Fruit fly (Drosophila melanogaster): ENCODE results near the gene CG1750.

Gene CG1750

DNA sequence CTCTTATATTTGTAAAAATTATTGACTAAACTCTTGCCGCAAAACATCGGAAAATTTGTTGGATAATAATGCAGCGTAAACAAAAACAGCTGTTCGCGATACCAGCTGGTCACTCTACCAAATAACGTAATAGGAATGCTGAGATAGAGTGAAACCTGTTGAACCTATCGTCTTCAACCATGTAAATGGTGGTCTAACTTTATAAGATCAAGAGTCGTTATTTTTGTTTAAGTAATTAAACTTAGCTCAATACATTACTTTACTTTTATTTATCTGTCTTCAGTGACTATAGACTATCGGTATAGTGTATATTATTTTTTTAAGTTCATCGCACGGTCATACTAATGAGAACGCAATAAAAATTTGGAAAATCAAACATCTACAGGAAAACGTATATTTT is at the start of gene CG1750, which contains the start of gene spn-F:
CG1750 (minus strand) TSS at position 93 of the 400 bp plus-strand sequence.
spn-F (plus strand) TSS at position 320 of the 400 bp plus-strand sequence.
- TF ChIP-seq rn (GFP tag; IDR thresholded peaks at IDR 0.05) (no peak), CG10348 (GFP tag; IDR thresholded peaks at IDR 0.05) (no peak), Pif1B (GFP tag; optimal IDR thresholded peaks at IDR 0.05) (no peak), CG14655 (GFP tag; optimal IDR thresholded peaks at IDR 0.05) (no peak), CG9948 (tag; optimal IDR thresholded peaks at IDR 0.05) (no peak), CG12605 (GFP tag; IDR thresholded peaks at IDR 0.05) (no peak), EcR (GFP tag; optimal IDR thresholded peaks at IDR 0.05) (no peak), gl (tag; optimal IDR thresholded peaks at IDR 0.05) (no peak), CG8159 (tag; optimal IDR thresholded peaks at IDR 0.05) (no peak), D1 (tag; optimal IDR thresholded peaks at IDR 0.05) (no peak), CG4496 (GFP tag; IDR thresholded peaks at IDR 0.05) (no peak), Ets98B (GFP tag; IDR thresholded peaks at IDR 0.05) (no peak), Snoo (tag; optimal IDR thresholded peaks at IDR 0.05) (no peak), CG8301 (tag; optimal IDR thresholded peaks at IDR 0.05) (no peak), CG34367 (tag; optimal IDR thresholded peaks at IDR 0.05) (no peak), Pif1A (GFP tag; optimal IDR thresholded peaks at IDR 0.05) (no peak), CG13204 (GFP tag; optimal IDR thresholded peaks at IDR 0.05) (no peak), CG15710 (tag; optimal IDR thresholded peaks at IDR 0.05) (no peak), CG17806 (tag; optimal IDR thresholded peaks at IDR 0.05) (no peak)

DNA sequence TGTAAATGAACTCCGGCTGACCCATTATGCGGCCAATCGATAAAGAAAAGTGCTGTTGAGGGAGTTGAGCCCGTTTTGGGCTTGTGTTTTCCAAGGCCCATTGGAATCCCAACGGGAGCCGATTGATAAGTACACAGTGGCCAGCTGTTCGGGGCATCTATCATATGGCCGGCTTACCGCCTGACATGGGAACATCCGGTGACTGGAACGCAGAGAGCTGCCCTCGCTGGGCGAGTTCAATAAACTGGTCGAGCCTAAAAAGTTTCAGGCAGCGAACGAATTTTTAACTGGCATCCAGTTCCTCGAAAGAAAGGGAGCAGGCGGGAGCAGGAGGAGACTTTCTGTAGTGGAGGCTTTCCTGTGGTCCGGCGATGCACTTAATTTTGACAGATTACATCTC is 46.8 kb upstream of the CG1750 start:
- no peak for TF ChIP-seq D1 (tag; optimal IDR thresholded peaks at IDR 0.05)
- no peak for TF ChIP-seq CG8159 (tag; optimal IDR thresholded peaks at IDR 0.05)
- peak; percentile 52 for TF ChIP-seq EcR (GFP tag; optimal IDR thresholded peaks at IDR 0.05)
- no peak for TF ChIP-seq CG14655 (GFP tag; optimal IDR thresholded peaks at IDR 0.05)
- TF ChIP-seq CG4496 (GFP tag; IDR thresholded peaks at IDR 0.05): no peak

DNA sequence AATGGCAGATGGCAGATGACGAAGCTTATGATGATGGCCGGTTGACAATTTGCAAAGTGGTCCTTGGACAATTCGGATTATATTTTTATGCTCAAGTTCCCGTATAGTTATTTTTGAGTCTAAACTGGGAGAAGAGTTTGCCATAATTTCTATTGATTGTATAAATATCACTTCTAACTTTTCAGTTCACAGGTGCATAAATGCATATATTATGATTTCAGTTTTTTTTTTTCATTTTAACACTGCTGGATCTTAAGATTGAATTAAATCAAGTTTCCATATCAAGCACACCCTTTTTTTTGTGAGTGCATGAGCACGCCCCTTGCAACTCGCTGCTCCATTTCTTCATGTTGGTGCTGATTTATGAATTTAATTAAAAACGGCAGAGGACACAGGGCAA is 42.3 kb upstream of the CG1750 start:
- TF ChIP-seq CG9948 (tag; optimal IDR thresholded peaks at IDR 0.05): peak; percentile 23
- TF ChIP-seq gl (tag; optimal IDR thresholded peaks at IDR 0.05): no peak
- TF ChIP-seq Ets98B (GFP tag; IDR thresholded peaks at IDR 0.05): no peak
- peak; percentile 1 for TF ChIP-seq CG14655 (GFP tag; optimal IDR thresholded peaks at IDR 0.05)
- TF ChIP-seq rn (GFP tag; IDR thresholded peaks at IDR 0.05): no peak
- TF ChIP-seq CG12605 (GFP tag; IDR thresholded peaks at IDR 0.05): no peak
- no peak for TF ChIP-seq CG15710 (tag; optimal IDR thresholded peaks at IDR 0.05)
- peak; percentile 0 for TF ChIP-seq CG8159 (tag; optimal IDR thresholded peaks at IDR 0.05)
- TF ChIP-seq Snoo (tag; optimal IDR thresholded peaks at IDR 0.05): peak; percentile 25
- TF ChIP-seq CG17806 (tag; optimal IDR thresholded peaks at IDR 0.05): peak; percentile 4

DNA sequence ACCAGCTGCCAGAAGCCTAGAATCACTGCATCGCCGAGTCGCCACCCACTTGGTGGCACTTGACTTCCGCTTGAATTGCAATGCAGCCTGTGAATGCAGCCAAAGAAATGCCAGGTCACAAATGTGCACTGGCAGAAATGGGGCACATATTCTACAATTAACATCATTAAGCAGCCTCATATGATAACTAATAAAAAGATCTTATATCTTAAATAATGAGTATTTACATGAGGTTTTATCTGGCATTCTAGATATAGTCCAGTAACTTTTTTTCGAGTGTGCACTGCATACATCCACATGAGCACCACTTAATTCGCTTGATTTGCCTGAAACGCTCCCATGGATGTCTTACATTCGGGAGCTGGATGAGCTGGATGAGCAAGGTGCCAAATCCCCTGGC is 41.0 kb upstream of the CG1750 start:
- TF ChIP-seq rn (GFP tag; IDR thresholded peaks at IDR 0.05) (peak; percentile 48; the same call in 1 of the 2 replicates), CG8301 (tag; optimal IDR thresholded peaks at IDR 0.05) (peak; percentile 62), CG34367 (tag; optimal IDR thresholded peaks at IDR 0.05) (peak; percentile 30), CG14655 (GFP tag; optimal IDR thresholded peaks at IDR 0.05) (peak; percentile 66), Pif1B (GFP tag; optimal IDR thresholded peaks at IDR 0.05) (peak; percentile 10), CG8159 (tag; optimal IDR thresholded peaks at IDR 0.05) (peak; percentile 63), fd96Ca (GFP tag; IDR thresholded peaks at IDR 0.05) (peak; percentile 68; the same call in 2 of the 3 replicates), CG9948 (tag; optimal IDR thresholded peaks at IDR 0.05) (peak; percentile 57), CG32121 (GFP tag; IDR thresholded peaks at IDR 0.05) (peak; percentile 29; the same call in 1 of the 2 replicates), CG12605 (GFP tag; IDR thresholded peaks at IDR 0.05) (peak; percentile 36; the same call in 1 of the 2 replicates), CG10348 (GFP tag; IDR thresholded peaks at IDR 0.05) (no peak), CG15710 (tag; optimal IDR thresholded peaks at IDR 0.05) (peak; percentile 55), Snoo (tag; optimal IDR thresholded peaks at IDR 0.05) (peak; percentile 28), CG13204 (GFP tag; optimal IDR thresholded peaks at IDR 0.05) (no peak), CG4496 (GFP tag; IDR thresholded peaks at IDR 0.05) (peak; percentile 80), CG17806 (tag; optimal IDR thresholded peaks at IDR 0.05) (peak; percentile 57), gl (tag; optimal IDR thresholded peaks at IDR 0.05) (no peak), Pif1A (GFP tag; optimal IDR thresholded peaks at IDR 0.05) (peak; percentile 28), D1 (tag; optimal IDR thresholded peaks at IDR 0.05) (no peak), Ets98B (GFP tag; IDR thresholded peaks at IDR 0.05) (peak; percentile 63), EcR (GFP tag; optimal IDR thresholded peaks at IDR 0.05) (no peak)

DNA sequence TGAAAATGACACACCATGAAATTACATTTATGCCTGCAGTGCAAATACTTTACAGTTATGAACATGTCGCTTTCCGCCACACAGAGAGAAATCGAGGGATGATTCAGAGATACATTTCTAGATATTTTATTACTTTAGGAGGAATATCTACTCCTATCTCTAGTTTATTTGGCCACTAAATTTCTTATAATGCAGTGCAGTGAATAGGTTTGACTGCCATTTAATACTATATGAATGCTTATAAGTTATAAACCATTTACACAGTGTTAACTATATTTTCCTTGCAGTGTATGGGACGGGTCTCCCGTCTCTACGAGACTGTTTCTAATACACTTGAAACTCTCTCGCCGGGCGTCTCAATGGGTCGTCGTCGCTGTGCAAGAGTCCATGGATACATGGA is 35.5 kb upstream of the CG1750 start:
- TF ChIP-seq Pif1A (GFP tag; optimal IDR thresholded peaks at IDR 0.05): peak; percentile 20
- TF ChIP-seq CG8301 (tag; optimal IDR thresholded peaks at IDR 0.05): peak; percentile 59
- peak; percentile 69 for TF ChIP-seq CG14655 (GFP tag; optimal IDR thresholded peaks at IDR 0.05)
- no peak for TF ChIP-seq CG9948 (tag; optimal IDR thresholded peaks at IDR 0.05)
- peak; percentile 50; the same call in 1 of the 3 replicates for TF ChIP-seq CG4496 (GFP tag; IDR thresholded peaks at IDR 0.05)

DNA sequence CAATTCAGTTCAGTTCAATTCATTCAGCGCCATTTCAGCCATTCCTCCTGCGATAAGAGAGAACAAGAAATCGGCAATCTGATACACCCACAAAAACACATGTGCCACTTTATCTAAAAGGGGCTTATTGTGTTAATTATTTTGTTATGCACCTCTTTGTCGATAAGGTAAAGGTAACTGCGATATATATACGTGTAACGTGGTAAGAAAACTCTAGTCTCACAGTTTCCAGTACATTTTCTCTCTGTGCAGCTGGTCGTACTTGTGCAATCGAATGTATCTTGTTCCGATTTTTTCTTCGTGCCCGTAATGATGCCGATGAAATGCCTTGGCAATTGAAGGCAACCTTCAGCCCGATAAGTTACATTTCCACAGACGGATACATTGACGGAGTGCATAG is 32.8 kb upstream of the CG1750 start:
- TF ChIP-seq CG9948 (tag; optimal IDR thresholded peaks at IDR 0.05) (peak; percentile 34), CG15710 (tag; optimal IDR thresholded peaks at IDR 0.05) (no peak), CG8159 (tag; optimal IDR thresholded peaks at IDR 0.05) (peak; percentile 35), rn (GFP tag; IDR thresholded peaks at IDR 0.05) (no peak), CG4496 (GFP tag; IDR thresholded peaks at IDR 0.05) (peak; percentile 66; the same call in 1 of the 3 replicates), CG13204 (GFP tag; optimal IDR thresholded peaks at IDR 0.05) (no peak), Pif1A (GFP tag; optimal IDR thresholded peaks at IDR 0.05) (peak; percentile 40), CG17806 (tag; optimal IDR thresholded peaks at IDR 0.05) (peak; percentile 30), D1 (tag; optimal IDR thresholded peaks at IDR 0.05) (no peak), CG12605 (GFP tag; IDR thresholded peaks at IDR 0.05) (no peak), CG14655 (GFP tag; optimal IDR thresholded peaks at IDR 0.05) (peak; percentile 45), CG32121 (GFP tag; IDR thresholded peaks at IDR 0.05) (no peak), EcR (GFP tag; optimal IDR thresholded peaks at IDR 0.05) (no peak), Pif1B (GFP tag; optimal IDR thresholded peaks at IDR 0.05) (peak; percentile 36), Ets98B (GFP tag; IDR thresholded peaks at IDR 0.05) (0 out of 2 replicates have a peak, but pooled peaks have one; percentile 15), fd96Ca (GFP tag; IDR thresholded peaks at IDR 0.05) (peak; percentile 26; the same call in 1 of the 3 replicates), Snoo (tag; optimal IDR thresholded peaks at IDR 0.05) (no peak), CG34367 (tag; optimal IDR thresholded peaks at IDR 0.05) (peak; percentile 10), CG8301 (tag; optimal IDR thresholded peaks at IDR 0.05) (peak; percentile 23), gl (tag; optimal IDR thresholded peaks at IDR 0.05) (no peak), CG10348 (GFP tag; IDR thresholded peaks at IDR 0.05) (no peak)

All from whole organism, pupa.